Fruit fly (Drosophila melanogaster) whole organism, embryonic: Measurements from ENCODE around the gene toe.

Experiments used
- Blimp-1 ChIP-seq: fragments of 200-800 bp; sonication (Bioruptor generic); optimal IDR thresholded peaks from 3 replicates; lab custom pipeline; 2018; ENCODE audit warnings: missing biosample characterization, missing genetic modification characterization, mild to moderate bottlenecking, moderate library complexity, missing genetic modification reagents
- BtbVII ChIP-seq: fragments of 200-800 bp; sonication (Bioruptor generic); optimal IDR thresholded peaks from 3 replicates; lab custom pipeline; 2017; ENCODE audit warnings: missing biosample characterization, mild to moderate bottlenecking, missing genetic modification characterization
- CG10431 ChIP-seq: fragments of 200-800 bp; sonication (Bioruptor generic); optimal IDR thresholded peaks from 3 replicates; lab custom pipeline; 2018; ENCODE audit warnings: missing biosample characterization, mild to moderate bottlenecking, missing genetic modification characterization
- CG10979 ChIP-seq: fragments of 200-800 bp; sonication (Bioruptor generic); optimal IDR thresholded peaks from 2 replicates; lab custom pipeline; 2018; ENCODE audit warnings: missing biosample characterization, mild to moderate bottlenecking, missing genetic modification characterization, moderate library complexity
- CG11723 ChIP-seq: fragments of 200-800 bp; sonication (Bioruptor generic); optimal IDR thresholded peaks from 2 replicates; lab custom pipeline; 2017; ENCODE audit warnings: missing biosample characterization, mild to moderate bottlenecking, missing genetic modification characterization
- CG12744 ChIP-seq: fragments of 200-800 bp; sonication (Bioruptor generic); optimal IDR thresholded peaks from 2 replicates; lab custom pipeline; 2016; ENCODE audit warnings: missing biosample characterization, missing genetic modification characterization
- CG14860 ChIP-seq: fragments of 200-800 bp; sonication (Bioruptor generic); IDR thresholded peaks from 3 replicates; pipeline ENCODE4 v1.3.6; 2022; ENCODE audit warnings: missing biosample characterization, missing genetic modification characterization; ENCODE audit not compliant: partially characterized antibody
- CG1529 ChIP-seq: fragments of 200-800 bp; sonication (Bioruptor generic); optimal IDR thresholded peaks from 3 replicates; lab custom pipeline; 2018; ENCODE audit warnings: missing biosample characterization, missing genetic modification characterization
- CG1603 ChIP-seq: fragments of 200-800 bp; sonication (Bioruptor generic); optimal IDR thresholded peaks from 2 replicates; lab custom pipeline; 2019; ENCODE audit warnings: missing biosample characterization, mild to moderate bottlenecking, missing genetic modification characterization, moderate library complexity
- CG16813 ChIP-seq: fragments of 200-800 bp; sonication (Bioruptor generic); IDR thresholded peaks from 3 replicates; pipeline ENCODE4 v1.3.6; 2022; ENCODE audit warnings: missing biosample characterization, missing genetic modification characterization; ENCODE audit not compliant: partially characterized antibody
- CG16815 ChIP-seq: fragments of 200-800 bp; sonication (Bioruptor generic); optimal IDR thresholded peaks from 3 replicates; lab custom pipeline; 2017; ENCODE audit warnings: missing biosample characterization, mild to moderate bottlenecking, missing genetic modification characterization
- CG17186 ChIP-seq: fragments of 200-800 bp; sonication (Bioruptor generic); optimal IDR thresholded peaks from 3 replicates; lab custom pipeline; 2017; ENCODE audit warnings: missing biosample characterization, missing genetic modification reagents, missing genetic modification characterization
- CG17612 ChIP-seq: fragments of 200-800 bp; sonication (Bioruptor generic); IDR thresholded peaks from 2 replicates; pipeline ENCODE4 v1.3.6; 2022; ENCODE audit warnings: missing biosample characterization, missing genetic modification characterization
- CG3838 ChIP-seq: fragments of 200-800 bp; sonication (Bioruptor generic); optimal IDR thresholded peaks from 3 replicates; lab custom pipeline; 2016; ENCODE audit warnings: missing biosample characterization, missing genetic modification characterization
- CG4404 ChIP-seq: fragments of 200-800 bp; sonication (Bioruptor generic); IDR thresholded peaks from 2 replicates; pipeline ENCODE4 v1.3.6; 2022; ENCODE audit warnings: missing biosample characterization, missing genetic modification characterization
- CG5180 ChIP-seq: fragments of 200-800 bp; sonication (Bioruptor generic); optimal IDR thresholded peaks from 3 replicates; lab custom pipeline; 2017; ENCODE audit warnings: missing biosample characterization, missing genetic modification characterization, mild to moderate bottlenecking, moderate library complexity, missing genetic modification reagents
- CG8089 ChIP-seq: fragments of 200-800 bp; sonication (Bioruptor generic); optimal IDR thresholded peaks from 3 replicates; lab custom pipeline; 2016; ENCODE audit warnings: missing biosample characterization, missing genetic modification characterization
- CTCF ChIP-seq: fragments of 200-800 bp; sonication (Bioruptor generic); optimal IDR thresholded peaks from 2 replicates; lab custom pipeline; 2017; ENCODE audit warnings: missing biosample characterization, mild to moderate bottlenecking, missing genetic modification characterization, moderate library complexity
- CkIIα-i1 ChIP-seq: fragments of 200-800 bp; sonication (Bioruptor generic); IDR thresholded peaks from 2 replicates; pipeline ENCODE4 v1.3.6; 2022; ENCODE audit warnings: missing biosample characterization, missing genetic modification characterization
- HmgZ ChIP-seq: fragments of 200-800 bp; sonication (Bioruptor generic); optimal IDR thresholded peaks from 2 replicates; lab custom pipeline; 2018; ENCODE audit warnings: missing biosample characterization, mild to moderate bottlenecking, missing genetic modification characterization
- Hmr ChIP-seq: fragments of 200-800 bp; sonication (Bioruptor generic); optimal IDR thresholded peaks from 3 replicates; lab custom pipeline; 2017; ENCODE audit warnings: mild to moderate bottlenecking, missing biosample characterization, missing genetic modification reagents, missing genetic modification characterization
- Hr51 ChIP-seq, 2 experiments: fragments of 200-800 bp; sonication (Bioruptor generic); optimal IDR thresholded peaks; 2 replicates in 1 of 2; 3 replicates in 1 of 2; lab custom pipeline; 2016 to 2018; ENCODE audit warnings: missing biosample characterization in 2 of 2, missing genetic modification characterization in 2 of 2, mild to moderate bottlenecking in 1 of 2, moderate library complexity in 1 of 2
- Jarid2 ChIP-seq: fragments of 200-800 bp; sonication (Bioruptor generic); optimal IDR thresholded peaks from 3 replicates; lab custom pipeline; 2017; ENCODE audit warnings: mild to moderate bottlenecking, missing biosample characterization, missing genetic modification reagents, missing genetic modification characterization
- NC2α ChIP-seq: fragments of 200-800 bp; sonication (Bioruptor generic); optimal IDR thresholded peaks from 2 replicates; lab custom pipeline; 2016; ENCODE audit warnings: missing biosample characterization, missing genetic modification characterization
- abd-A ChIP-seq: fragments of 200-800 bp; sonication (Bioruptor generic); optimal IDR thresholded peaks from 3 replicates; lab custom pipeline; 2019; ENCODE audit warnings: missing biosample characterization, mild to moderate bottlenecking, missing genetic modification characterization, moderate library complexity
- bcd ChIP-seq: fragments of 200-800 bp; sonication (Bioruptor generic); optimal IDR thresholded peaks from 2 replicates; lab custom pipeline; 2017; ENCODE audit warnings: missing biosample characterization, mild to moderate bottlenecking, missing genetic modification characterization
- caup ChIP-seq: fragments of 200-800 bp; sonication (Bioruptor generic); optimal IDR thresholded peaks from 3 replicates; lab custom pipeline; 2017; ENCODE audit warnings: missing biosample characterization, mild to moderate bottlenecking, missing genetic modification characterization, moderate library complexity; ENCODE audit not compliant: severe bottlenecking
- ci ChIP-seq: fragments of 200-800 bp; sonication (Bioruptor generic); IDR thresholded peaks from 3 replicates; pipeline ENCODE4 v1.3.6; 2022; ENCODE audit warnings: missing biosample characterization, missing genetic modification characterization
- cwo ChIP-seq: fragments of 200-800 bp; sonication (Bioruptor generic); optimal IDR thresholded peaks from 3 replicates; lab custom pipeline; 2017; ENCODE audit warnings: missing biosample characterization, missing genetic modification characterization, mild to moderate bottlenecking, moderate library complexity, missing genetic modification reagents
- dan ChIP-seq: fragments of 200-800 bp; sonication (Bioruptor generic); IDR thresholded peaks from 2 replicates; pipeline ENCODE4 v1.3.6; 2022; ENCODE audit warnings: missing biosample characterization, missing genetic modification characterization
- eve ChIP-seq, 2 experiments: fragments of >200 bp; optimal IDR thresholded peaks; 2 replicates each; lab custom pipeline; 2017; ENCODE audit warnings: missing biosample characterization in 2 of 2, missing genetic modification characterization in 2 of 2
- fd96Cb ChIP-seq: fragments of 200-800 bp; sonication (Bioruptor generic); optimal IDR thresholded peaks from 2 replicates; lab custom pipeline; 2018; ENCODE audit warnings: missing biosample characterization, mild to moderate bottlenecking, missing genetic modification characterization, moderate library complexity
- gsb-n ChIP-seq: fragments of 200-800 bp; sonication (Bioruptor generic); optimal IDR thresholded peaks from 3 replicates; lab custom pipeline; 2018; ENCODE audit warnings: missing biosample characterization, mild to moderate bottlenecking, missing genetic modification characterization
- inv ChIP-seq: fragments of 200-800 bp; sonication (Bioruptor generic); IDR thresholded peaks from 2 replicates; pipeline ENCODE4 v1.3.6; 2022; ENCODE audit warnings: missing biosample characterization, missing genetic modification characterization; ENCODE audit not compliant: partially characterized antibody
- lilli ChIP-seq: fragments of 200-800 bp; sonication (Bioruptor generic); optimal IDR thresholded peaks from 3 replicates; lab custom pipeline; 2016; ENCODE audit warnings: missing biosample characterization, missing genetic modification characterization
- luna ChIP-seq: fragments of 200-800 bp; sonication (Bioruptor generic); optimal IDR thresholded peaks from 2 replicates; lab custom pipeline; 2016; ENCODE audit warnings: missing biosample characterization, missing genetic modification characterization
- prd ChIP-seq, 3 experiments: fragments of >200 bp in 2 of 3; fragments of 200-800 bp in 1 of 3; sonication (Bioruptor generic) in 1 of 3; optimal IDR thresholded peaks in 2 of 3; IDR thresholded peaks in 1 of 3; 2 replicates in 2 of 3; 3 replicates in 1 of 3; pipeline versions ENCODE4 v1.3.6 to Lab custom; 2017 to 2022; ENCODE audit warnings: missing biosample characterization in 1 of 3, missing genetic modification characterization in 1 of 3
- pros ChIP-seq: fragments of 200-800 bp; sonication (Bioruptor generic); optimal IDR thresholded peaks from 3 replicates; lab custom pipeline; 2019; ENCODE audit warnings: missing biosample characterization, mild to moderate bottlenecking, missing genetic modification characterization, moderate library complexity
- scrt ChIP-seq: fragments of 200-800 bp; sonication (Bioruptor generic); optimal IDR thresholded peaks from 2 replicates; lab custom pipeline; 2018; ENCODE audit warnings: missing biosample characterization, mild to moderate bottlenecking, missing genetic modification characterization, moderate library complexity
- sens-2 ChIP-seq: fragments of 200-800 bp; sonication (Bioruptor generic); IDR thresholded peaks from 2 replicates; pipeline ENCODE4 v1.3.6; 2022; ENCODE audit warnings: missing biosample characterization, missing genetic modification characterization
- sna ChIP-seq: fragments of 200-800 bp; sonication (Bioruptor generic); IDR thresholded peaks from 2 replicates; pipeline ENCODE4 v1.3.6; 2022; ENCODE audit warnings: missing biosample characterization, missing genetic modification characterization; ENCODE audit not compliant: partially characterized antibody
- sr ChIP-seq: fragments of 200-800 bp; sonication (Bioruptor generic); IDR thresholded peaks from 3 replicates; pipeline ENCODE4 v1.3.6; 2022; ENCODE audit warnings: missing biosample characterization, missing genetic modification characterization
- tap ChIP-seq: fragments of 200-800 bp; optimal IDR thresholded peaks from 3 replicates; lab custom pipeline; 2019; ENCODE audit warnings: missing biosample characterization, mild to moderate bottlenecking, missing genetic modification characterization, moderate library complexity
- tna ChIP-seq: fragments of 200-800 bp; sonication (Bioruptor generic); IDR thresholded peaks from 2 replicates; pipeline ENCODE4 v1.3.6; 2022; ENCODE audit warnings: missing biosample characterization, missing genetic modification characterization; ENCODE audit not compliant: partially characterized antibody
- wdn ChIP-seq: fragments of 200-800 bp; sonication (Bioruptor generic); IDR thresholded peaks from 2 replicates; pipeline ENCODE4 v1.3.6; 2022; ENCODE audit warnings: missing biosample characterization, missing genetic modification characterization

The toe gene

DNA sequence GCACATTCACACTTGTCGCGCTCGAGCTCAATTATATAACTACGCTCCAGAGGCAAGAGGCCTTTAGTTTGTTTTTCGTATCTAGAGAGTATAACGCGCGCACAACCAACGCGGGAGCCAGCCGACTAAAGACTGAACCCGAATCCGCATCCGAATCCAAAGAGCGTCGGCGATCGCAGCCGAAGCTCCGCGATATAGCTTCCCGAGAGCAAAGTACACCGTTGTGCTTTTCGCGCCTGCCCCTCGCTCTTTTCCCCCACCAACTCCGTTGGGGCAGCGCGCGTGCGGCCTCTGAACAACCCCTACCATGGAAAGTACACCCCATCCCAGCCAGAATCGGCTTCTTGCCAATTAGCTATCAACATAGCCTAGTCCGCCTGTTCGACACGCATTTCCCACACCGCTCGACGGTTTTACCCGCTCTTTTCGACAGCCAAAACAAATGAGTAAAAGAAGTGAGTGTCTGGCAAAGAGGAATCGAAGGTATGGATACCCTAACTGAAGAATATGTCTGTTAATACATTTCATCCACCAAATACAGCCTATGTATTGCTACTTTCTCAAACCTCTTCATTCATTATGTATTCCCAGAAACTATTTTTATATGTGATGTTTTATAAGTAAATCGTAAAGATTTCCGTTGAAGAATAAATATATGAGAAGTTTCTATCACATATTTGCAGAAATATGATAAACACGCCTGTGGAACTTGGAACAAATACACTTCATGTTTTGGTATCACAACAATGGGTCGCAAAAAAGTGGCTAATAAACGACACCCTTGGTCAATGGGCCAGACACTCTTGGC is 23.8 kb downstream of the toe start (continued):
- TF ChIP-seq sens-2 (GFP tag; lab: Robert Waterston, UW) (peak; percentile 41), inv (peak; percentile 7; the same call in 1 of the 2 replicates), cwo (GFP tag; lab: Kevin White, UChicago) (peak; percentile 84), CG10431 (peak; percentile 12), dan (GFP tag; lab: Robert Waterston, UW) (no peak), CG1603 (tag; lab: Kevin White, UChicago) (peak; percentile 15), CG17612 (GFP tag; lab: Robert Waterston, UW) (no peak), eve (GFP tag; optimal IDR thresholded peaks at IDR 0.05; lab: Kevin White, UChicago) (no peak), Hmr (GFP tag; lab: Kevin White, UChicago) (peak; percentile 66), scrt (GFP tag; lab: Kevin White, UChicago) (peak; percentile 41), HmgZ (tag; lab: Kevin White, UChicago) (peak; percentile 64), sr (peak; percentile 66; the same call in 2 of the 3 replicates), Blimp-1 (no peak), CG16813 (no peak), CkIIα-i1 (GFP tag; lab: Robert Waterston, UW) (no peak), CG12744 (GFP tag; lab: Kevin White, UChicago) (no peak), gsb-n (no peak), abd-A (tag; lab: Kevin White, UChicago) (peak; percentile 2), CG5180 (GFP tag; lab: Kevin White, UChicago) (peak; percentile 41), ci (GFP tag; lab: Robert Waterston, UW) (peak; percentile 87)

- TF ChIP-seq CG10979 (tag; lab: Kevin White, UChicago) (no peak), CG8089 (GFP tag; lab: Kevin White, UChicago) (no peak), CG16815 (GFP tag; lab: Kevin White, UChicago) (no peak), CG1603 (tag; lab: Kevin White, UChicago) (no peak), pros (GFP tag; lab: Kevin White, UChicago) (no peak), CTCF (GFP tag; lab: Kevin White, UChicago) (no peak), caup (GFP tag; lab: Kevin White, UChicago) (no peak), BtbVII (GFP tag; lab: Kevin White, UChicago) (no peak), Hr51 (GFP tag; optimal IDR thresholded peaks at IDR 0.05; lab: Kevin White, UChicago) (no peak)
Observed at dm6 chr3L:12407779-12408178, 24.7 kb downstream of the toe start.

DNA sequence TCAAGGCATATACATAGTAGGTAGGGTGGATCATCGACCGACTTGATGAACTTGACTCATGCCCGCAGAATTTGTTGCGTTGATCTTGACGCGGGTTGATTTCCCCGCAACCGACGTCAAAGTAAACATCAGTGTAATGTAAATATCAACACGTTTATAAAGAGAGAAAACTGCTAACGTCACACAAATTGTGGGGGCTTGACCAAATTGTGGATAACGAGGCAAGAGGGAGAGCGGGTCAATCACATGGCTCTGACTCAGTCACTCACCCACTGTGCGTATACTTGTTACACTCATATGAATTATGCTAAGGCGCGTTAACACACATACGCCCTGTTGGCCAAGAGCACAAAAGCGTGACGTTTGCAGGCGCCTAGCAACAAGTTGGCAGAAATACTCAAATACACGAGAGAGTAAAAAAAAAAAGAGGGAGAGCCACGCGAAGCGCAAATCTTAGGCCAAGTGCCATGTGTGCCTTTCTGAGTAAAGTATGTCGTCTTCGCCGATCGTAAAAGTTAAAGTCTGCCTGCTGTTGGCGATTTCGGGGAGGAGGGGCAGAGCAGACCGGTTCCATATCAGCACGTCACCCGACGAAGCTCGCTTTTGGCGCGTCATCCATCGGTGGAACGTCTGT is 25.4 kb downstream of the toe start:
- TF ChIP-seq fd96Cb (tag; lab: Kevin White, UChicago) (no peak), luna (GFP tag; lab: Kevin White, UChicago) (peak; percentile 81), CG12744 (GFP tag; lab: Kevin White, UChicago) (peak; percentile 93), CG14860 (GFP tag; lab: Robert Waterston, UW) (no peak), bcd (GFP tag; lab: Kevin White, UChicago) (peak; percentile 87), CG17186 (GFP tag; lab: Kevin White, UChicago) (peak; percentile 1), lilli (GFP tag; lab: Kevin White, UChicago) (peak; percentile 81), wdn (peak; percentile 91), CG3838 (peak; percentile 92), prd (optimal IDR thresholded peaks at IDR 0.05; lab: Kevin White, UChicago) (no peak), prd (GFP tag; IDR thresholded peaks at IDR 0.05; lab: Robert Waterston, UW) (peak; percentile 67; the same call in 2 of the 3 replicates), tap (tag; lab: Kevin White, UChicago) (peak; percentile 76), sna (GFP tag; lab: Robert Waterston, UW) (peak; percentile 24; the same call in 1 of the 2 replicates), CG11723 (GFP tag; lab: Kevin White, UChicago) (peak; percentile 84), tna (no peak), Jarid2 (GFP tag; lab: Kevin White, UChicago) (peak; percentile 80), CG4404 (GFP tag; lab: Robert Waterston, UW) (no peak), CG1529 (GFP tag; lab: Kevin White, UChicago) (peak; percentile 84), NC2α (GFP tag; lab: Kevin White, UChicago) (peak; percentile 89)
